Fruit fly (Drosophila melanogaster) whole organism, embryonic: ENCODE measurements around the gene Prp3.
A peak's percentile ranks its signal among the peaks of the same experiment; 100 is the strongest.

Experiments used
- Awh ChIP-seq: fragments of 200-800 bp; sonication (Bioruptor generic); IDR thresholded peaks from 2 replicates; pipeline ENCODE4, ENCODE4 v1.3.6; 2022; ENCODE audit warnings: missing biosample characterization, missing genetic modification characterization
- B-H2 ChIP-seq: fragments of 200-800 bp; sonication (Bioruptor generic); optimal IDR thresholded peaks from 2 replicates; lab custom pipeline; 2018; ENCODE audit warnings: missing biosample characterization, mild to moderate bottlenecking, missing genetic modification characterization
- CG13775 ChIP-seq: fragments of 200-800 bp; sonication (Bioruptor generic); optimal IDR thresholded peaks from 3 replicates; lab custom pipeline; 2017; ENCODE audit warnings: missing biosample characterization, mild to moderate bottlenecking, missing genetic modification characterization
- CG31365 ChIP-seq: fragments of 200-800 bp; sonication (Bioruptor generic); optimal IDR thresholded peaks from 2 replicates; lab custom pipeline; 2018; ENCODE audit warnings: missing biosample characterization, mild to moderate bottlenecking, missing genetic modification characterization
- CG3407 ChIP-seq: fragments of 200-800 bp; sonication (Bioruptor generic); optimal IDR thresholded peaks from 2 replicates; lab custom pipeline; 2018; ENCODE audit warnings: missing biosample characterization, mild to moderate bottlenecking, missing genetic modification characterization
- CG4328 ChIP-seq: fragments of 200-800 bp; sonication (Bioruptor generic); optimal IDR thresholded peaks from 3 replicates; lab custom pipeline; 2017; ENCODE audit warnings: missing biosample characterization, missing genetic modification reagents, missing genetic modification characterization
- CG4360 ChIP-seq: fragments of 200-800 bp; sonication (Bioruptor generic); IDR thresholded peaks from 2 replicates; pipeline ENCODE4 v1.3.6; 2022; ENCODE audit warnings: missing biosample characterization, missing genetic modification characterization
- CG4424 ChIP-seq: fragments of 200-800 bp; sonication (Bioruptor generic); optimal IDR thresholded peaks from 3 replicates; lab custom pipeline; 2016; ENCODE audit warnings: missing biosample characterization, missing genetic modification characterization
- CG4730 ChIP-seq: fragments of 200-800 bp; sonication (Bioruptor generic); IDR thresholded peaks from 2 replicates; pipeline ENCODE4 v1.3.6; 2022; ENCODE audit warnings: missing biosample characterization, missing genetic modification characterization
- CG4854 ChIP-seq: fragments of 200-800 bp; sonication (Bioruptor generic); optimal IDR thresholded peaks from 2 replicates; lab custom pipeline; 2016; ENCODE audit warnings: missing biosample characterization, missing genetic modification characterization, inconsistent platforms
- CG8089 ChIP-seq: fragments of 200-800 bp; sonication (Bioruptor generic); optimal IDR thresholded peaks from 3 replicates; lab custom pipeline; 2016; ENCODE audit warnings: missing biosample characterization, missing genetic modification characterization
- CG8281 ChIP-seq: fragments of 200-800 bp; sonication (Bioruptor generic); optimal IDR thresholded peaks from 2 replicates; lab custom pipeline; 2018; ENCODE audit warnings: missing biosample characterization, mild to moderate bottlenecking, missing genetic modification characterization, moderate library complexity
- CHES-1-like ChIP-seq: fragments of 200-800 bp; sonication (Bioruptor generic); optimal IDR thresholded peaks from 2 replicates; lab custom pipeline; 2016; ENCODE audit warnings: missing biosample characterization, missing genetic modification characterization
- D19B ChIP-seq: fragments of 200-800 bp; sonication (Bioruptor generic); optimal IDR thresholded peaks from 2 replicates; lab custom pipeline; 2017; ENCODE audit warnings: missing biosample characterization, mild to moderate bottlenecking, missing genetic modification characterization
- Dbx ChIP-seq: fragments of 200-800 bp; sonication (Bioruptor generic); IDR thresholded peaks from 3 replicates; pipeline ENCODE4 v1.3.6; 2022; ENCODE audit warnings: missing biosample characterization, missing genetic modification characterization
- Dek ChIP-seq: fragments of 200-800 bp; sonication (Bioruptor generic); optimal IDR thresholded peaks from 3 replicates; lab custom pipeline; 2019; ENCODE audit warnings: missing biosample characterization, mild to moderate bottlenecking, missing genetic modification characterization, moderate library complexity
- Doc2 ChIP-seq: fragments of 200-800 bp; sonication (Bioruptor generic); IDR thresholded peaks from 2 replicates; pipeline ENCODE4 v1.3.6; 2022; ENCODE audit warnings: missing biosample characterization, missing genetic modification characterization
- Dref ChIP-seq: fragments of 200-800 bp; sonication (Bioruptor generic); IDR thresholded peaks from 2 replicates; pipeline ENCODE4 v1.3.6; 2022; ENCODE audit warnings: missing biosample characterization, missing genetic modification characterization
- H15 ChIP-seq: fragments of 200-800 bp; sonication (Bioruptor generic); IDR thresholded peaks from 3 replicates; pipeline ENCODE4 v1.3.6; 2022; ENCODE audit warnings: missing biosample characterization, missing genetic modification characterization
- NC2β ChIP-seq: fragments of 200-800 bp; sonication (Bioruptor generic); optimal IDR thresholded peaks from 2 replicates; lab custom pipeline; 2016; ENCODE audit warnings: missing biosample characterization, missing genetic modification characterization
- Oli ChIP-seq: fragments of 200-800 bp; sonication (Bioruptor generic); optimal IDR thresholded peaks from 2 replicates; lab custom pipeline; 2018; ENCODE audit warnings: missing biosample characterization, mild to moderate bottlenecking, missing genetic modification characterization, moderate library complexity
- Side ChIP-seq: fragments of 200-800 bp; sonication (Bioruptor generic); optimal IDR thresholded peaks from 2 replicates; lab custom pipeline; 2016; ENCODE audit warnings: missing biosample characterization, missing genetic modification characterization
- Sry-δ ChIP-seq: fragments of 200-800 bp; sonication (Bioruptor generic); optimal IDR thresholded peaks from 2 replicates; lab custom pipeline; 2016; ENCODE audit warnings: missing biosample characterization, missing genetic modification characterization
- Stat92E ChIP-seq, 3 experiments: fragments of >200 bp in 2 of 3; fragments of 200-800 bp in 1 of 3; sonication (Bioruptor generic) in 1 of 3; optimal IDR thresholded peaks; 2 replicates each; lab custom pipeline; 2017 to 2019; ENCODE audit warnings: missing biosample characterization in 3 of 3, missing genetic modification characterization in 3 of 3, mild to moderate bottlenecking in 1 of 3, moderate library complexity in 1 of 3
- Trl ChIP-seq, 3 experiments: fragments of >200 bp in 2 of 3; fragments of 200-800 bp in 1 of 3; sonication (Bioruptor generic) in 1 of 3; optimal IDR thresholded peaks; 2 replicates in 1 of 3; 3 replicates in 2 of 3; lab custom pipeline; 2016 to 2017; ENCODE audit warnings: missing biosample characterization in 1 of 3, missing genetic modification characterization in 1 of 3
- cas ChIP-seq: fragments of 200-800 bp; sonication (Bioruptor generic); IDR thresholded peaks from 2 replicates; pipeline ENCODE4 v1.3.6; 2022; ENCODE audit warnings: missing biosample characterization, missing genetic modification characterization
- corto ChIP-seq: fragments of 200-800 bp; sonication (Bioruptor generic); optimal IDR thresholded peaks from 2 replicates; lab custom pipeline; 2016; ENCODE audit warnings: missing biosample characterization, mild to moderate bottlenecking, missing genetic modification characterization, moderate library complexity
- crol ChIP-seq: fragments of 200-800 bp; sonication (Bioruptor generic); IDR thresholded peaks from 2 replicates; pipeline ENCODE4 v1.3.6; 2022; ENCODE audit warnings: missing biosample characterization, missing genetic modification characterization
- dmrt99B ChIP-seq: fragments of 200-800 bp; sonication (Bioruptor generic); optimal IDR thresholded peaks from 2 replicates; lab custom pipeline; 2018; ENCODE audit warnings: missing biosample characterization, mild to moderate bottlenecking, missing genetic modification characterization, moderate library complexity
- gsb-n ChIP-seq: fragments of 200-800 bp; sonication (Bioruptor generic); optimal IDR thresholded peaks from 3 replicates; lab custom pipeline; 2018; ENCODE audit warnings: missing biosample characterization, mild to moderate bottlenecking, missing genetic modification characterization
- hb ChIP-seq: fragments of 200-800 bp; sonication (Bioruptor generic); IDR thresholded peaks from 3 replicates; pipeline ENCODE4 v1.3.6; 2022; ENCODE audit warnings: missing biosample characterization, missing genetic modification characterization; ENCODE audit not compliant: partially characterized antibody
- hkb ChIP-seq, 2 experiments: fragments of 200-800 bp in 1 of 2; fragments of >200 bp in 1 of 2; sonication (Bioruptor generic) in 1 of 2; IDR thresholded peaks in 1 of 2; optimal IDR thresholded peaks in 1 of 2; 2 replicates each; pipeline versions ENCODE4 v1.3.6 to Lab custom; 2017 to 2022; ENCODE audit warnings: missing biosample characterization in 1 of 2, missing genetic modification characterization in 1 of 2
- inv ChIP-seq: fragments of 200-800 bp; sonication (Bioruptor generic); IDR thresholded peaks from 2 replicates; pipeline ENCODE4 v1.3.6; 2022; ENCODE audit warnings: missing biosample characterization, missing genetic modification characterization; ENCODE audit not compliant: partially characterized antibody
- jumu ChIP-seq: fragments of 200-800 bp; sonication (Bioruptor generic); optimal IDR thresholded peaks from 3 replicates; lab custom pipeline; 2016; ENCODE audit warnings: missing biosample characterization, missing genetic modification characterization
- maf-S ChIP-seq: fragments of 200-800 bp; sonication (Bioruptor generic); optimal IDR thresholded peaks from 2 replicates; lab custom pipeline; 2016; ENCODE audit warnings: missing biosample characterization, missing genetic modification characterization
- nau ChIP-seq: fragments of 200-800 bp; sonication (Bioruptor generic); optimal IDR thresholded peaks from 3 replicates; lab custom pipeline; 2017; ENCODE audit warnings: missing biosample characterization, mild to moderate bottlenecking, missing genetic modification characterization, missing genetic modification reagents
- nmo ChIP-seq: fragments of 200-800 bp; sonication (Bioruptor generic); optimal IDR thresholded peaks from 2 replicates; lab custom pipeline; 2018; ENCODE audit warnings: missing biosample characterization, mild to moderate bottlenecking, missing genetic modification characterization, moderate library complexity
- pan ChIP-seq, 4 experiments: fragments of >200 bp in 3 of 4; fragments of 200-800 bp in 1 of 4; sonication (Bioruptor generic) in 1 of 4; optimal IDR thresholded peaks in 3 of 4; IDR thresholded peaks in 1 of 4; 2 replicates each; pipeline versions ENCODE4 v1.3.6 to Lab custom; 2017 to 2022; ENCODE audit warnings: missing biosample characterization in 2 of 4, missing genetic modification characterization in 2 of 4, mixed read lengths in 1 of 4
- sens ChIP-seq: fragments of 200-800 bp; sonication (Bioruptor generic); peaks from one replicate; lab custom pipeline; 2016; ENCODE audit warnings: missing biosample characterization, missing genetic modification characterization
- sna ChIP-seq: fragments of 200-800 bp; sonication (Bioruptor generic); IDR thresholded peaks from 2 replicates; pipeline ENCODE4 v1.3.6; 2022; ENCODE audit warnings: missing biosample characterization, missing genetic modification characterization; ENCODE audit not compliant: partially characterized antibody
- sob ChIP-seq: fragments of 200-800 bp; sonication (Bioruptor generic); IDR thresholded peaks from 2 replicates; pipeline ENCODE4 v1.3.6; 2022; ENCODE audit warnings: missing biosample characterization, missing genetic modification characterization
- sug ChIP-seq: fragments of 200-800 bp; optimal IDR thresholded peaks from 2 replicates; lab custom pipeline; 2019; ENCODE audit warnings: missing biosample characterization, mild to moderate bottlenecking, missing genetic modification characterization, moderate library complexity
- toy ChIP-seq: fragments of 200-800 bp; sonication (Bioruptor generic); IDR thresholded peaks from 2 replicates; pipeline ENCODE4 v1.3.6; 2022; ENCODE audit warnings: missing biosample characterization, missing genetic modification characterization
- unc-4 ChIP-seq: fragments of 200-800 bp; sonication (Bioruptor generic); IDR thresholded peaks from 2 replicates; pipeline ENCODE4 v1.3.6; 2022; ENCODE audit warnings: missing biosample characterization, missing genetic modification characterization; ENCODE audit not compliant: partially characterized antibody
- unpg ChIP-seq: fragments of 200-800 bp; sonication (Bioruptor generic); optimal IDR thresholded peaks from 3 replicates; lab custom pipeline; 2018; ENCODE audit warnings: missing biosample characterization, mild to moderate bottlenecking, missing genetic modification characterization, moderate library complexity
- zfh2 ChIP-seq: fragments of 200-800 bp; sonication (Bioruptor generic); optimal IDR thresholded peaks from 2 replicates; lab custom pipeline; 2016; ENCODE audit warnings: missing biosample characterization, missing genetic modification characterization

Gene Prp3

DNA sequence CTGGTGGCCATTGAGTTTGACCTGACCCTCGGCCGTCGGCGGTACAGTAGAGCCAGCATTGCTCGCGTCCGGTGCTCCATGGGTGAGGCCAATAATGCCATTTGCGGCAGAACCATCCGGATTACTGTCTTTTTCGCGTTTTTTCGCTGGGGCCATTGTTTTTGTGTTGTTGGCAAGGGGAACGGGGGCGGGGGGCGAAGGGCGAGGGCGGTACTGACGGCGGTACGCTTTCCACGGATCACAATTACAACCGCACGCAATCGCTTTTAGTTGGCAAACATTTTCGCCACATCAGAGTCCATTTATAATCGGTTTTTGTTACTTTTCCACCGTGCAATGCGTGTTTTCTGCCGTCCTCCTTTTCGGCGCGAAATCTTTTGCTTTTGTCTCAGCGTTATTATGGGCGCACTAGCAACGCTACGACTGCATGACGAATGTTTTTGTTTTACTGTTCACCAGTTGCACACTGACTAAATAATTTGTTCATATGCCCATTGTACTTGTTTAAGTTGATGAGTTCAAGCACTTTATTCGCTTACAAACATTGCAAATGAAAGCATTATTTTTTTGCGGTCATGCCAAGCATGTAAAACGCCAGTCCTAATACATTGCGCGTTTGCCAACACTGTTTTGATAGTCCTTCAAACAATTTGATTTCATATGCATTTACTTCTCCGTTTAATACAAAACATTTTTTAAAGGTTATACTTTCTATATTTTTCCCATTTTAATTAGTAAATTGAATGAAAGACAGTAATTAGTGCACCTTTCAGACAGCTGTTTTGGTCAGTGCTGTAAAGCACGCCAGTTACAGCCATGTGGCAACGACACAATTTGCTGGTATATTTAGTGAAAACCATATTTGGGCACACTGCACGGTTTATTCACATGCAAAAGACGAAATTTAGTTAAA is 13.0 kb downstream of the Prp3 start, which contains the start of gene Pfdn6 (continued):
- TF ChIP-seq dmrt99B (tag; lab: Kevin White, UChicago) (no peak), Oli (tag; lab: Kevin White, UChicago) (no peak), Trl (optimal IDR thresholded peaks at IDR 0.05; lab: Kevin White, UChicago) (peak in 1 of 2 experiments; percentile 31), Trl (GFP tag; optimal IDR thresholded peaks at IDR 0.05; lab: Kevin White, UChicago) (peak; percentile 69), CG3407 (GFP tag; lab: Kevin White, UChicago) (peak; percentile 53), D19B (GFP tag; lab: Kevin White, UChicago) (peak; percentile 40), toy (no peak), inv (peak; percentile 82), Dbx (GFP tag; lab: Robert Waterston, UW) (peak; percentile 79), CG31365 (no peak), Dek (tag; lab: Kevin White, UChicago) (peak; percentile 18), sens (peak; percentile 84), CG8281 (no peak), nmo (GFP tag; lab: Kevin White, UChicago) (peak; percentile 91), CG13775 (GFP tag; lab: Kevin White, UChicago) (peak; percentile 93), crol (peak; percentile 98), B-H2 (GFP tag; lab: Kevin White, UChicago) (peak; percentile 65), CG8089 (peak; percentile 76), CG4424 (GFP tag; lab: Kevin White, UChicago) (peak; percentile 68), jumu (no peak), unc-4 (peak; percentile 33; the same call in 1 of the 2 replicates), zfh2 (peak; percentile 92), Doc2 (peak; percentile 61; the same call in 1 of the 2 replicates), gsb-n (tag; lab: Kevin White, UChicago) (no peak), Dref (GFP tag; lab: Robert Waterston, UW) (0 out of 2 replicates have a peak, but pooled peaks have one; percentile 25), CHES-1-like (peak; percentile 62), H15 (peak; percentile 57; the same call in 1 of the 3 replicates), cas (GFP tag; lab: Robert Waterston, UW) (no peak; the same call in 1 of the 2 replicates), corto (no peak), sug (tag; lab: Kevin White, UChicago) (peak; percentile 62), CG4328 (peak; percentile 34), maf-S (GFP tag; lab: Kevin White, UChicago) (peak; percentile 72), hkb (optimal IDR thresholded peaks at IDR 0.05; lab: Kevin White, UChicago) (peak; percentile 91), hkb (GFP tag; IDR thresholded peaks at IDR 0.05; lab: Robert Waterston, UW) (no peak), nau (GFP tag; lab: Kevin White, UChicago) (no peak), CG4360 (GFP tag; lab: Robert Waterston, UW) (0 out of 2 replicates have a peak, but pooled peaks have one; percentile 34), pan (optimal IDR thresholded peaks at IDR 0.05; lab: Kevin White, UChicago) (no peak), pan (GFP tag; optimal IDR thresholded peaks at IDR 0.05 in 1 of 2, IDR thresholded peaks at IDR 0.05 in 1 of 2) (peak in 1 of 2 experiments; percentile 83), sob (GFP tag; lab: Robert Waterston, UW) (peak; percentile 90), Side (GFP tag; lab: Kevin White, UChicago) (no peak), Sry-δ (GFP tag; lab: Kevin White, UChicago) (peak; percentile 20), NC2β (GFP tag; lab: Kevin White, UChicago) (peak; percentile 75), hb (GFP tag; lab: Robert Waterston, UW) (peak; percentile 79; the same call in 2 of the 3 replicates), Awh (peak; percentile 64; the same call in 1 of the 2 replicates), sna (GFP tag; lab: Robert Waterston, UW) (peak; percentile 72), Stat92E (GFP tag; optimal IDR thresholded peaks at IDR 0.05; lab: Kevin White, UChicago) (no peak), CG4854 (GFP tag; lab: Kevin White, UChicago) (peak; percentile 54), unpg (GFP tag; lab: Kevin White, UChicago) (peak; percentile 71), CG4730 (GFP tag; lab: Robert Waterston, UW) (peak; percentile 71)
